Fruit fly (Drosophila melanogaster) whole organism, embryonic: Measurements from ENCODE around the gene nanos.
A peak's percentile ranks its signal among the peaks of the same experiment; 100 is the strongest.

Experiments
- Atf-2 ChIP-seq: fragments of 200-800 bp; sonication (Bioruptor generic); optimal IDR thresholded peaks from 2 replicates; lab custom pipeline; 2016; ENCODE audit warnings: missing biosample characterization, missing genetic modification characterization
- CG10147 ChIP-seq: fragments of 200-800 bp; sonication (Bioruptor generic); optimal IDR thresholded peaks from 2 replicates; lab custom pipeline; 2019; ENCODE audit warnings: missing biosample characterization, mild to moderate bottlenecking, missing genetic modification characterization, moderate library complexity
- CG10267 ChIP-seq: fragments of 200-800 bp; sonication (Bioruptor generic); optimal IDR thresholded peaks from 2 replicates; lab custom pipeline; 2018; ENCODE audit warnings: missing biosample characterization, mild to moderate bottlenecking, missing genetic modification characterization, moderate library complexity
- CG12104 ChIP-seq: fragments of 200-800 bp; sonication (Bioruptor generic); optimal IDR thresholded peaks from 3 replicates; lab custom pipeline; 2016; ENCODE audit warnings: missing biosample characterization, missing genetic modification characterization
- CG12659 ChIP-seq: fragments of 200-800 bp; sonication (Bioruptor generic); optimal IDR thresholded peaks from 3 replicates; lab custom pipeline; 2017; ENCODE audit warnings: mild to moderate bottlenecking, missing biosample characterization, missing genetic modification reagents, missing genetic modification characterization
- CG13287 ChIP-seq: fragments of 200-800 bp; sonication (Bioruptor generic); IDR thresholded peaks from 2 replicates; pipeline ENCODE4 v1.3.6; 2022; ENCODE audit warnings: missing biosample characterization, missing genetic modification characterization; ENCODE audit not compliant: partially characterized antibody
- CG15073 ChIP-seq: fragments of 200-800 bp; sonication (Bioruptor generic); optimal IDR thresholded peaks from 2 replicates; lab custom pipeline; 2016; ENCODE audit warnings: missing biosample characterization, missing genetic modification characterization
- CG17328 ChIP-seq: fragments of 200-800 bp; sonication (Bioruptor generic); IDR thresholded peaks from 2 replicates; pipeline ENCODE4 v1.3.6; 2022; ENCODE audit warnings: missing biosample characterization, missing genetic modification characterization
- CG1792 ChIP-seq: fragments of 200-800 bp; sonication (Bioruptor generic); optimal IDR thresholded peaks from 2 replicates; lab custom pipeline; 2016; ENCODE audit warnings: missing biosample characterization, missing genetic modification characterization
- CG1832 ChIP-seq: fragments of 200-800 bp; sonication (Bioruptor generic); optimal IDR thresholded peaks from 2 replicates; lab custom pipeline; 2017; ENCODE audit warnings: missing biosample characterization, mild to moderate bottlenecking, missing genetic modification characterization, inconsistent platforms
- CG30020 ChIP-seq: fragments of 200-800 bp; optimal IDR thresholded peaks from 2 replicates; lab custom pipeline; 2019; ENCODE audit warnings: missing biosample characterization, mild to moderate bottlenecking, missing genetic modification characterization, moderate library complexity
- CG33557 ChIP-seq: fragments of 200-800 bp; sonication (Bioruptor generic); optimal IDR thresholded peaks from 2 replicates; lab custom pipeline; 2019; ENCODE audit warnings: missing biosample characterization, mild to moderate bottlenecking, missing genetic modification characterization, moderate library complexity
- CG3407 ChIP-seq: fragments of 200-800 bp; sonication (Bioruptor generic); optimal IDR thresholded peaks from 2 replicates; lab custom pipeline; 2018; ENCODE audit warnings: missing biosample characterization, mild to moderate bottlenecking, missing genetic modification characterization
- CG3838 ChIP-seq: fragments of 200-800 bp; sonication (Bioruptor generic); optimal IDR thresholded peaks from 3 replicates; lab custom pipeline; 2016; ENCODE audit warnings: missing biosample characterization, missing genetic modification characterization
- CG42726 ChIP-seq: fragments of 200-800 bp; sonication (Bioruptor generic); IDR thresholded peaks from 2 replicates; pipeline ENCODE4 v1.3.6; 2022; ENCODE audit warnings: missing biosample characterization, missing genetic modification characterization; ENCODE audit not compliant: partially characterized antibody
- CG4707 ChIP-seq: fragments of 200-800 bp; sonication (Bioruptor generic); optimal IDR thresholded peaks from 2 replicates; lab custom pipeline; 2018; ENCODE audit warnings: missing biosample characterization, mild to moderate bottlenecking, missing genetic modification characterization, moderate library complexity
- CG4730 ChIP-seq: fragments of 200-800 bp; sonication (Bioruptor generic); IDR thresholded peaks from 2 replicates; pipeline ENCODE4 v1.3.6; 2022; ENCODE audit warnings: missing biosample characterization, missing genetic modification characterization
- CG5180 ChIP-seq: fragments of 200-800 bp; sonication (Bioruptor generic); optimal IDR thresholded peaks from 3 replicates; lab custom pipeline; 2017; ENCODE audit warnings: missing biosample characterization, missing genetic modification characterization, mild to moderate bottlenecking, moderate library complexity, missing genetic modification reagents
- CG6272 ChIP-seq: fragments of 200-800 bp; sonication (Bioruptor generic); IDR thresholded peaks from 2 replicates; pipeline ENCODE4 v1.3.6; 2022; ENCODE audit warnings: missing biosample characterization, missing genetic modification characterization
- CG6813 ChIP-seq: fragments of 200-800 bp; sonication (Bioruptor generic); optimal IDR thresholded peaks from 2 replicates; lab custom pipeline; 2017; ENCODE audit warnings: missing biosample characterization, missing genetic modification characterization, mild to moderate bottlenecking, moderate library complexity, missing genetic modification reagents
- CG7372 ChIP-seq: fragments of 200-800 bp; sonication (Bioruptor generic); IDR thresholded peaks from 2 replicates; pipeline ENCODE4 v1.3.6; 2022; ENCODE audit warnings: missing biosample characterization, missing genetic modification characterization
- CG7963 ChIP-seq: fragments of 200-800 bp; sonication (Bioruptor generic); IDR thresholded peaks from 3 replicates; pipeline ENCODE4 v1.3.6; 2022; ENCODE audit warnings: missing biosample characterization, missing genetic modification characterization; ENCODE audit not compliant: partially characterized antibody
- CG8281 ChIP-seq: fragments of 200-800 bp; sonication (Bioruptor generic); optimal IDR thresholded peaks from 2 replicates; lab custom pipeline; 2018; ENCODE audit warnings: missing biosample characterization, mild to moderate bottlenecking, missing genetic modification characterization, moderate library complexity
- CG8924 ChIP-seq: fragments of 200-800 bp; optimal IDR thresholded peaks from 3 replicates; lab custom pipeline; 2019; ENCODE audit warnings: missing biosample characterization, mild to moderate bottlenecking, missing genetic modification characterization, moderate library complexity
- CG9437 ChIP-seq: fragments of 200-800 bp; sonication (Bioruptor generic); optimal IDR thresholded peaks from 2 replicates; lab custom pipeline; 2018; ENCODE audit warnings: missing biosample characterization, mild to moderate bottlenecking, missing genetic modification characterization
- CG9609 ChIP-seq: fragments of 200-800 bp; sonication (Bioruptor generic); optimal IDR thresholded peaks from 3 replicates; lab custom pipeline; 2016; ENCODE audit warnings: missing biosample characterization, missing genetic modification characterization
- CkIIα-i1 ChIP-seq: fragments of 200-800 bp; sonication (Bioruptor generic); IDR thresholded peaks from 2 replicates; pipeline ENCODE4 v1.3.6; 2022; ENCODE audit warnings: missing biosample characterization, missing genetic modification characterization
- Dip3 ChIP-seq: fragments of 200-800 bp; sonication (Bioruptor generic); optimal IDR thresholded peaks from 3 replicates; lab custom pipeline; 2016; ENCODE audit warnings: missing biosample characterization, missing genetic modification characterization
- Hr39 ChIP-seq: fragments of >200 bp; optimal IDR thresholded peaks from 2 replicates; lab custom pipeline; 2017
- Mad ChIP-seq: fragments of 200-800 bp; sonication (Bioruptor generic); optimal IDR thresholded peaks from 2 replicates; lab custom pipeline; 2016; ENCODE audit warnings: missing biosample characterization, missing genetic modification characterization
- Med ChIP-seq: fragments of 200-800 bp; sonication (Bioruptor generic); peaks from one replicate; lab custom pipeline; 2016; ENCODE audit warnings: missing biosample characterization, missing genetic modification characterization, mild to moderate bottlenecking, inconsistent platforms, moderate library complexity
- Oaz ChIP-seq: fragments of 200-800 bp; sonication (Bioruptor generic); IDR thresholded peaks from 2 replicates; pipeline ENCODE4 v1.3.6; 2022; ENCODE audit warnings: missing biosample characterization, missing genetic modification characterization
- Poxn ChIP-seq: fragments of 200-800 bp; sonication (Bioruptor generic); IDR thresholded peaks from 2 replicates; pipeline ENCODE4 v1.3.6; 2022; ENCODE audit warnings: missing biosample characterization, missing genetic modification characterization
- Taf1 ChIP-seq: fragments of 200-800 bp; sonication (Bioruptor generic); IDR thresholded peaks from 2 replicates; pipeline ENCODE4 v1.3.6; 2022; ENCODE audit warnings: missing biosample characterization, missing genetic modification characterization
- ara ChIP-seq: fragments of 200-800 bp; sonication (Bioruptor generic); IDR thresholded peaks from 2 replicates; pipeline ENCODE4 v1.3.6; 2022; ENCODE audit warnings: missing biosample characterization, missing genetic modification characterization
- az2 ChIP-seq: fragments of 200-800 bp; sonication (Bioruptor generic); optimal IDR thresholded peaks from 3 replicates; lab custom pipeline; 2016; ENCODE audit warnings: missing biosample characterization, missing genetic modification characterization
- croc ChIP-seq: fragments of 200-800 bp; sonication (Bioruptor generic); conservative IDR thresholded peaks from 3 replicates; pipeline ENCODE4 v1.3.6; 2022; ENCODE audit warnings: missing biosample characterization, missing genetic modification characterization
- crol ChIP-seq: fragments of 200-800 bp; sonication (Bioruptor generic); IDR thresholded peaks from 2 replicates; pipeline ENCODE4 v1.3.6; 2022; ENCODE audit warnings: missing biosample characterization, missing genetic modification characterization
- crp ChIP-seq, 2 experiments: fragments of 200-800 bp; sonication (Bioruptor generic); optimal IDR thresholded peaks; 2 replicates in 1 of 2; 3 replicates in 1 of 2; lab custom pipeline; 2017; ENCODE audit warnings: missing biosample characterization in 2 of 2, missing genetic modification characterization in 2 of 2, mild to moderate bottlenecking in 1 of 2, moderate library complexity in 1 of 2
- disco-r ChIP-seq: fragments of 200-800 bp; sonication (Bioruptor generic); optimal IDR thresholded peaks from 2 replicates; lab custom pipeline; 2016; ENCODE audit warnings: missing biosample characterization, missing genetic modification characterization
- dmrt99B ChIP-seq: fragments of 200-800 bp; sonication (Bioruptor generic); optimal IDR thresholded peaks from 2 replicates; lab custom pipeline; 2018; ENCODE audit warnings: missing biosample characterization, mild to moderate bottlenecking, missing genetic modification characterization, moderate library complexity
- fd3F ChIP-seq: fragments of 200-800 bp; sonication (Bioruptor generic); optimal IDR thresholded peaks from 2 replicates; lab custom pipeline; 2018; ENCODE audit warnings: missing biosample characterization, mild to moderate bottlenecking, missing genetic modification characterization, moderate library complexity
- fd64A ChIP-seq: fragments of 200-800 bp; sonication (Bioruptor generic); optimal IDR thresholded peaks from 3 replicates; lab custom pipeline; 2018; ENCODE audit warnings: missing biosample characterization, mild to moderate bottlenecking, missing genetic modification characterization
- fu2 ChIP-seq: fragments of 200-800 bp; sonication (Bioruptor generic); optimal IDR thresholded peaks from 2 replicates; lab custom pipeline; 2016; ENCODE audit warnings: missing biosample characterization, missing genetic modification characterization
- gfzf ChIP-seq: fragments of 200-800 bp; sonication (Bioruptor generic); optimal IDR thresholded peaks from 2 replicates; lab custom pipeline; 2016; ENCODE audit warnings: missing biosample characterization, mild to moderate bottlenecking, missing genetic modification characterization, moderate library complexity
- grn ChIP-seq: fragments of 200-800 bp; sonication (Bioruptor generic); optimal IDR thresholded peaks from 3 replicates; lab custom pipeline; 2017; ENCODE audit warnings: missing biosample characterization, missing genetic modification characterization
- nmo ChIP-seq: fragments of 200-800 bp; sonication (Bioruptor generic); optimal IDR thresholded peaks from 2 replicates; lab custom pipeline; 2018; ENCODE audit warnings: missing biosample characterization, mild to moderate bottlenecking, missing genetic modification characterization, moderate library complexity
- psq ChIP-seq: fragments of 200-800 bp; sonication (Bioruptor generic); optimal IDR thresholded peaks from 2 replicates; lab custom pipeline; 2017; ENCODE audit warnings: missing biosample characterization, missing genetic modification characterization
- sd ChIP-seq: fragments of 200-800 bp; sonication (Bioruptor generic); optimal IDR thresholded peaks from 3 replicates; lab custom pipeline; 2018; ENCODE audit warnings: missing biosample characterization, mild to moderate bottlenecking, missing genetic modification characterization, moderate library complexity

nanos gene

DNA sequence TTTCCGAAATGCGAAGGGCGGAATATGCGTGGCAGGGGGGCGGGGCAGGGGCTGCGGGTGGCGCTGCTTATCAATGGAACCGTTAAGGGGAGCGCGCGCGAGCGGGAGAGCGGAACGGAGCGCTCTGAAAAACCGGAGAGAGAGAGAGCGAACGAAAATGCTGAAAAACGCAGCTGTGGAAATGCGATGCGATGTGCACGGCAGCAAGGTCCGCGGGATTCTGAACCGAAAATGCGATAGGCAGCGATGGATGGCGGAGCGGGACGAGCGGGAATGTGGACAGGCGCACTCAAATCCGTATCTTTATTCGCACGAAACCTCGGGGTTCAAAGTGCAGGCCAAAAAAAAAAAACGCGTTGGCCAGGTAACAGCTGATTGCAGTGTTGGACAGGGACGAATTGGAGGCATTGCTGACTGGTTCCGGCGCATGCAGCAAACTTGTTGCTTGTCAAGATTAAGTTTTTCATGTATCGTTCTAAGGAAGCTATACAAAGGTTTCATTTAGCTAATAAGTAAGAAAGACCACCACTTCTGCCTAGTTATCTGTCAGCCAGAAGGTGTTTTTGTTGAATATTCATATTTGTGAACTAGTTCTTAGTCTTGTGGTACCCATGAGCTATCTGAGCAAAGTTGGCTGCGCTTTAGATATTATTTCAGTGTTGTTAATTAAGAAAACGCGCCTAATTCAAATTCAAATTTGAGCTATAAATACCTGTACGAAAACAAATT, 9.4 kb upstream of the nanos start, which contains the start of gene Ppcs (continued):
- TF ChIP-seq fd3F (GFP tag; lab: Kevin White, UChicago) (peak; percentile 49), Med (GFP tag; lab: Kevin White, UChicago) (peak; percentile 92), CG8281 (tag; lab: Kevin White, UChicago) (peak; percentile 25), disco-r (GFP tag; lab: Kevin White, UChicago) (no peak), Hr39 (lab: Kevin White, UChicago) (no peak), Atf-2 (GFP tag; lab: Kevin White, UChicago) (peak; percentile 54), CG3407 (GFP tag; lab: Kevin White, UChicago) (peak; percentile 23), ara (GFP tag; lab: Robert Waterston, UW) (no peak), CG30020 (tag; lab: Kevin White, UChicago) (peak; percentile 33), CG5180 (GFP tag; lab: Kevin White, UChicago) (peak; percentile 30), CG42726 (GFP tag; lab: Robert Waterston, UW) (peak; percentile 56), nmo (GFP tag; lab: Kevin White, UChicago) (peak; percentile 69), CG13287 (GFP tag; lab: Robert Waterston, UW) (peak; percentile 63), Dip3 (GFP tag; lab: Kevin White, UChicago) (peak; percentile 58), crp (GFP tag; optimal IDR thresholded peaks at IDR 0.05; lab: Kevin White, UChicago) (peak; percentile 86 to 96), grn (GFP tag; lab: Kevin White, UChicago) (no peak), psq (GFP tag; lab: Kevin White, UChicago) (no peak), CG10267 (tag; lab: Kevin White, UChicago) (peak; percentile 98), fd64A (GFP tag; lab: Kevin White, UChicago) (no peak), dmrt99B (tag; lab: Kevin White, UChicago) (peak; percentile 25), CG15073 (no peak), az2 (GFP tag; lab: Kevin White, UChicago) (peak; percentile 57), CG4707 (GFP tag; lab: Kevin White, UChicago) (no peak), Taf1 (GFP tag; lab: Robert Waterston, UW) (no peak), CG1832 (GFP tag; lab: Kevin White, UChicago) (no peak), CkIIα-i1 (GFP tag; lab: Robert Waterston, UW) (no peak), CG8924 (tag; lab: Kevin White, UChicago) (peak; percentile 33), fu2 (peak; percentile 73), gfzf (GFP tag; lab: Kevin White, UChicago) (peak; percentile 44), CG10147 (GFP tag; lab: Kevin White, UChicago) (peak; percentile 52), CG33557 (peak; percentile 59), CG1792 (GFP tag; lab: Kevin White, UChicago) (peak; percentile 34), Poxn (GFP tag; lab: Robert Waterston, UW) (no peak), sd (tag; lab: Kevin White, UChicago) (peak; percentile 51), CG17328 (0 out of 2 replicates have a peak, but pooled peaks have one; percentile 28), CG7963 (GFP tag; lab: Robert Waterston, UW) (0 out of 3 replicates have a peak, but pooled peaks have one; percentile 22), CG9437 (GFP tag; lab: Kevin White, UChicago) (peak; percentile 57), CG9609 (GFP tag; lab: Kevin White, UChicago) (peak; percentile 53), Oaz (no peak), CG12104 (GFP tag; lab: Kevin White, UChicago) (peak; percentile 76), CG3838 (GFP tag; lab: Kevin White, UChicago) (no peak), Mad (GFP tag; lab: Kevin White, UChicago) (peak; percentile 4), croc (peak; percentile 13; the same call in 1 of the 3 replicates), CG6813 (peak; percentile 27), CG6272 (GFP tag; lab: Robert Waterston, UW) (no peak), crol (GFP tag; lab: Robert Waterston, UW) (peak; percentile 100), CG7372 (GFP tag; lab: Robert Waterston, UW) (no peak), CG4730 (GFP tag; lab: Robert Waterston, UW) (no peak), CG12659 (peak; percentile 88)
